Worm (Caenorhabditis elegans): ENCODE results near the gene srh-190.

srh-190 gene

DNA sequence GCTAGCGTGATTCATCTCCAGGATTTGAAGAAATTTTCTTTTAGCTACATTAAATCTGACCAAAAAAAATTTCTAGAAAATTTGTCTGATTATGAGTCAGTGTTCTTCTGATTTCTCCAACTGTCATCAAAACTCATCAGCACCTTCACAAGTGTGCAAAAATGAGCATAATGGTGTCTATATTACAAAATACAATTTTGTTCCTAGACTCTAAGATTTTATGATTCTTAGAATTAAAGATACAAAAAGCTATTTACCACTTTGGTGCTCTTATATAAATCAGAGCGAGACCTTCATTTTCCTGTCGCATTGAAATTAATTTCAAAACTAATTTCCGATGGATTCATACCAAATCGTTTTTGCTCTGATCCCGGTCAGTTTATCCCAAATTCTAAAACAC lies 9.6 kb downstream of the srh-190 start, which contains the start of gene srx-68:
srx-68 (plus strand) TSS at position 301 of the 400 bp plus-strand sequence.
- no peak for TF ChIP-seq unc-62 (GFP tag; optimal IDR thresholded peaks at IDR 0.05)
- TF ChIP-seq dox-1 (GFP tag; IDR thresholded peaks at IDR 0.05), result no peak
- no peak for TF ChIP-seq ama-1 (optimal IDR thresholded peaks at IDR 0.05)
- TF ChIP-seq ama-1 (GFP tag; optimal IDR thresholded peaks at IDR 0.05), result no peak
- TF ChIP-seq ceh-27 (GFP tag; optimal IDR thresholded peaks at IDR 0.05), result no peak
- no peak for TF ChIP-seq mel-28 (tag; optimal IDR thresholded peaks at IDR 0.05; ENCODE audit: borderline replicate concordance)
- TF ChIP-seq ZK185.1 (tag; optimal IDR thresholded peaks at IDR 0.05; ENCODE audit: poor library complexity, severe bottlenecking), result no peak
- no peak for TF ChIP-seq ztf-22 (GFP tag; optimal IDR thresholded peaks at IDR 0.05)
- TF ChIP-seq ztf-18 (tag; optimal IDR thresholded peaks at IDR 0.05), result no peak
- no peak for TF ChIP-seq lin-54 (GFP tag; optimal IDR thresholded peaks at IDR 0.05)
- no peak for TF ChIP-seq Y67H2A.10 (GFP tag; conservative IDR thresholded peaks at IDR 0.05)
- TF ChIP-seq Y95B8A.8 (GFP tag; IDR thresholded peaks at IDR 0.05), result no peak
- no peak for TF ChIP-seq attf-5 (GFP tag; optimal IDR thresholded peaks at IDR 0.05)
- TF ChIP-seq mxl-1 (tag; optimal IDR thresholded peaks at IDR 0.05), result no peak
- TF ChIP-seq F37B4.10 (GFP tag; IDR thresholded peaks at IDR 0.05), result no peak
- no peak for TF ChIP-seq ccch-3 (GFP tag; optimal IDR thresholded peaks at IDR 0.05)
- no peak for TF ChIP-seq hmg-20 (GFP tag; IDR thresholded peaks at IDR 0.05)
- TF ChIP-seq xnd-1 (tag; optimal IDR thresholded peaks at IDR 0.05), result no peak
- no peak for TF ChIP-seq lsl-1 (GFP tag; optimal IDR thresholded peaks at IDR 0.05)

DNA sequence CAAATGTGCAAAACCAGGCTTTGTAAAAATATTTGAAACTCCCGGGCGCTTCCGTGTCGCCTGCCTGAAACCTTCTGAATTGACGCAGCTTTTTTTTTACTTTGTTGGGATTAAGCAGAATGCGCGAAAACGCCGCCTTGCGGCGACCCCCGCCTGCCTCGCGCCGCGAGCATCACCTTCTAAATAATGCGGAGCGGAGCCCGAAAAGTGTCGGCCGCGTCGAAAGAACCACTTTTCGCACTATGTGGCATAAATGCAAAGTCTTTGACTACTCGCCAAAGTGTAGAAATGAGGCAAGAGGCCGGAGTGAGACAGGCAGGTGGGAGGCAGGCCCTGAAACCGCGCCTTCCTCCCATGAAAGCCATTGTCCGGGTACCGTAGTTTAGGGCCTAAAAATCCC lies 10.2 kb downstream of the srh-190 start:
- TF ChIP-seq snpc-4 (GFP tag; optimal IDR thresholded peaks at IDR 0.05) (no peak), snpc-4 (tag; optimal IDR thresholded peaks at IDR 0.05) (peak in 2 of 4 experiments; percentile 60 to 79), ztf-3 (GFP tag; optimal IDR thresholded peaks at IDR 0.05) (no peak), nhr-120 (GFP tag; IDR thresholded peaks at IDR 0.05) (0 out of 2 replicates have a peak, but pooled peaks have one; percentile 38), hlh-12 (tag; optimal IDR thresholded peaks at IDR 0.05) (no peak)

- TF ChIP-seq F49E8.2 (tag; optimal IDR thresholded peaks at IDR 0.05; ENCODE audit: insufficient read depth) (no peak), ztf-22 (GFP tag; optimal IDR thresholded peaks at IDR 0.05) (no peak), ceh-58 (GFP tag; IDR thresholded peaks at IDR 0.05) (no peak), lsy-27 (tag; optimal IDR thresholded peaks at IDR 0.05; ENCODE audit: borderline replicate concordance, insufficient read depth) (no peak), D2030.7 (GFP tag; IDR thresholded peaks at IDR 0.05) (no peak), hmg-20 (GFP tag; IDR thresholded peaks at IDR 0.05) (no peak), dox-1 (GFP tag; IDR thresholded peaks at IDR 0.05) (no peak)
Observed at ce11 chrV:3916480-3916879, 13.6 kb downstream of the srh-190 start, which contains the start of gene srx-67. srx-67 (plus strand) TSS chrV:3916780.

DNA sequence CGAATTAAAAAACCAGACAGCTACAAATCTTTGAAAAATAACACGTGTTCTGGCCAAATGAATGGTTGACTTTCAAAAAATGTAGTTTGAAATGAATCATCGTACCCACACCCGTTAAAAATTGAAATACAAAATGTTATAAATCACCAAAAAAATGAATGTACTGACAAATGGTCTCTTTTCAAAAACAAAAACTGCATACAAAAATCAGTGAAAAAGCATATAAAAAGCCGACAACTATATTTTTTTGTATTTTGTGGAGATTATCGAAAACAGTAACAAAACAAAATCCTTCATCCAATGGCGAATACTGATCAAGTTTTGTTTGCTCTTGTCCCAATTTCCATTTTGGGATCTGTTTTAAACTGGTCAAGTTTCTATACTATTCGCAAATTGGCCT lies 16.4 kb downstream of the srh-190 start, which contains the start of gene srx-66:
srx-66 (plus strand) TSS at position 301 of the 400 bp plus-strand sequence.
- TF ChIP-seq let-607 (tag; optimal IDR thresholded peaks at IDR 0.05) (no peak), akir-1 (GFP tag; optimal IDR thresholded peaks at IDR 0.05) (no peak), fkh-3 (tag; optimal IDR thresholded peaks at IDR 0.05) (no peak), bed-1 (GFP tag; IDR thresholded peaks at IDR 0.05) (no peak), mel-28 (tag; optimal IDR thresholded peaks at IDR 0.05; ENCODE audit: borderline replicate concordance) (no peak), xnd-1 (tag; optimal IDR thresholded peaks at IDR 0.05) (no peak), nfyb-1 (GFP tag; IDR thresholded peaks at IDR 0.05) (no peak), F37B4.10 (GFP tag; IDR thresholded peaks at IDR 0.05) (no peak), tlf-1 (GFP tag; optimal IDR thresholded peaks at IDR 0.05) (no peak), sptf-2 (GFP tag; optimal IDR thresholded peaks at IDR 0.05) (no peak), ztf-28 (GFP tag; IDR thresholded peaks at IDR 0.05) (no peak), unc-62 (GFP tag; optimal IDR thresholded peaks at IDR 0.05) (no peak), dox-1 (GFP tag; IDR thresholded peaks at IDR 0.05) (no peak), ztf-22 (GFP tag; optimal IDR thresholded peaks at IDR 0.05) (no peak), ztf-26 (tag; optimal IDR thresholded peaks at IDR 0.05) (no peak), nhr-80 (tag; optimal IDR thresholded peaks at IDR 0.05) (no peak), Y56A3A.18 (GFP tag; IDR thresholded peaks at IDR 0.05) (no peak), dpff-1 (tag; optimal IDR thresholded peaks at IDR 0.05) (no peak)
